Worm (Caenorhabditis elegans) whole organism, young adult: ENCODE data around the gene ptp-5.1.
"Not testable (repeated sequence)": the region's sequence is repeated elsewhere in the genome, so short reads cannot be mapped to it uniquely, and the experiment has no call there.

ENCODE experiments used
- F49E8.2 ChIP-seq: sonication (generic microtip); optimal IDR thresholded peaks from 3 replicates; lab custom pipeline; 2017; ENCODE audit warnings: missing genetic modification characterization, mild to moderate bottlenecking, missing compliant biosample characterization, antibody characterized with exemption, moderate library complexity; ENCODE audit not compliant: insufficient read depth
- K12H6.12 ChIP-seq: fragments of 200-800 bp; sonication (Bioruptor generic); optimal IDR thresholded peaks from 2 replicates; lab custom pipeline; 2018; ENCODE audit warnings: mild to moderate bottlenecking, missing genetic modification characterization, missing compliant biosample characterization
- T07F8.4 ChIP-seq: sonication (generic microtip); optimal IDR thresholded peaks from 2 replicates; lab custom pipeline; 2016; ENCODE audit warnings: mild to moderate bottlenecking, missing genetic modification characterization, moderate library complexity, missing compliant biosample characterization
- Y56A3A.18 ChIP-seq: fragments of 200-800 bp; sonication (Bioruptor generic); IDR thresholded peaks from 2 replicates; pipeline ENCODE4 v1.3.6; 2022; ENCODE audit warnings: missing genetic modification reagents, missing genetic modification characterization, missing compliant biosample characterization
- Y95B8A.8 ChIP-seq: fragments of 200-800 bp; sonication (Bioruptor generic); IDR thresholded peaks from 2 replicates; pipeline ENCODE4 v1.3.6; 2022; ENCODE audit warnings: missing genetic modification reagents, missing genetic modification characterization, missing compliant biosample characterization
- aptf-2 ChIP-seq: fragments of 200-800 bp; sonication (Bioruptor generic); conservative IDR thresholded peaks from 2 replicates; pipeline ENCODE4 v1.3.6; 2022; ENCODE audit warnings: missing genetic modification reagents, missing genetic modification characterization, missing compliant biosample characterization
- atf-7 ChIP-seq: sonication (generic microtip); optimal IDR thresholded peaks from 2 replicates; lab custom pipeline; 2017; ENCODE audit warnings: mild to moderate bottlenecking, missing genetic modification characterization, missing compliant biosample characterization
- attf-3 ChIP-seq: fragments of 200-800 bp; sonication (Bioruptor generic); conservative IDR thresholded peaks from 2 replicates; pipeline ENCODE4 v1.3.6; 2022; ENCODE audit warnings: missing genetic modification reagents, missing genetic modification characterization, missing compliant biosample characterization
- attf-5 ChIP-seq: fragments of 200-800 bp; sonication (Bioruptor generic); optimal IDR thresholded peaks from 2 replicates; lab custom pipeline; 2018; ENCODE audit warnings: mild to moderate bottlenecking, missing genetic modification characterization, missing compliant biosample characterization
- bed-1 ChIP-seq: fragments of 200-800 bp; sonication (Bioruptor generic); IDR thresholded peaks from 2 replicates; pipeline ENCODE4 v1.3.6; 2022; ENCODE audit warnings: missing genetic modification reagents, missing genetic modification characterization, missing compliant biosample characterization
- ceh-79 ChIP-seq: sonication (generic microtip); optimal IDR thresholded peaks from 2 replicates; lab custom pipeline; 2017; ENCODE audit warnings: mild to moderate bottlenecking, missing genetic modification characterization, missing compliant biosample characterization
- ceh-91 ChIP-seq: fragments of 200-800 bp; sonication (Bioruptor generic); IDR thresholded peaks from 2 replicates; pipeline ENCODE4 v1.3.6; 2022; ENCODE audit warnings: missing genetic modification reagents, missing genetic modification characterization, missing compliant biosample characterization
- dpff-1 ChIP-seq: sonication (generic microtip); optimal IDR thresholded peaks from 2 replicates; lab custom pipeline; 2017; ENCODE audit warnings: mild to moderate bottlenecking, missing genetic modification characterization, missing compliant biosample characterization
- dpl-1 ChIP-seq: fragments of 150-350 bp; optimal IDR thresholded peaks from 2 replicates; lab custom pipeline; 2014; ENCODE audit warnings: missing biosample characterization, missing genetic modification reagents, missing genetic modification characterization
- egrh-3 ChIP-seq: fragments of 200-800 bp; sonication (Bioruptor generic); IDR thresholded peaks from 2 replicates; pipeline ENCODE4 v1.3.6; 2022; ENCODE audit warnings: missing genetic modification reagents, missing genetic modification characterization, missing compliant biosample characterization
- ets-4 ChIP-seq: fragments of 200-800 bp; sonication (Bioruptor generic); optimal IDR thresholded peaks from 2 replicates; lab custom pipeline; 2018; ENCODE audit warnings: mild to moderate bottlenecking, missing genetic modification characterization, missing compliant biosample characterization
- him-1 ChIP-seq: sonication (generic microtip); optimal IDR thresholded peaks from 2 replicates; lab custom pipeline; 2016; ENCODE audit warnings: missing genotype, missing genetic modification reagents, missing genetic modification characterization, missing compliant biosample characterization
- hmg-1.2 ChIP-seq: fragments of 200-800 bp; sonication (Bioruptor generic); IDR thresholded peaks from 2 replicates; pipeline ENCODE4 v1.3.6; 2022; ENCODE audit warnings: missing genetic modification reagents, missing genetic modification characterization, missing compliant biosample characterization
- hmg-20 ChIP-seq: fragments of 200-800 bp; sonication (Bioruptor generic); IDR thresholded peaks from 2 replicates; pipeline ENCODE4 v1.3.6; 2022; ENCODE audit warnings: missing genetic modification reagents, missing genetic modification characterization, missing compliant biosample characterization
- lin-35 ChIP-seq, 3 experiments: fragments of 150-350 bp in 2 of 3; sonication (generic microtip) in 1 of 3; optimal IDR thresholded peaks; 2 replicates each; lab custom pipeline; 2014 to 2018; ENCODE audit warnings: missing biosample characterization in 3 of 3, missing genetic modification characterization in 3 of 3, missing genetic modification reagents in 3 of 3
- lin-40 ChIP-seq: sonication (generic microtip); optimal IDR thresholded peaks from 2 replicates; lab custom pipeline; 2016; ENCODE audit warnings: missing genetic modification characterization, mild to moderate bottlenecking, missing compliant biosample characterization, missing genotype, missing genetic modification reagents
- madf-8 ChIP-seq: fragments of 200-800 bp; sonication (Bioruptor generic); conservative IDR thresholded peaks from 2 replicates; pipeline ENCODE4 v1.3.6; 2022; ENCODE audit warnings: missing genetic modification reagents, missing genetic modification characterization, missing compliant biosample characterization
- mcd-1 ChIP-seq: fragments of 200-800 bp; sonication (Bioruptor generic); IDR thresholded peaks from 2 replicates; pipeline ENCODE4 v1.3.6; 2022; ENCODE audit warnings: missing genetic modification reagents, missing genetic modification characterization, missing compliant biosample characterization
- nhr-179 ChIP-seq: sonication (generic microtip); optimal IDR thresholded peaks from 2 replicates; lab custom pipeline; 2016; ENCODE audit warnings: mild to moderate bottlenecking, missing genetic modification characterization, missing compliant biosample characterization
- pha-4 ChIP-seq: fragments of 150-350 bp; sonication (generic microtip); optimal IDR thresholded peaks from 2 replicates; lab custom pipeline; 2014; ENCODE audit warnings: missing biosample characterization, missing genetic modification reagents, missing genetic modification characterization
- repo-1 ChIP-seq: sonication (generic microtip); optimal IDR thresholded peaks from 2 replicates; lab custom pipeline; 2017; ENCODE audit warnings: mild to moderate bottlenecking, missing genetic modification characterization, missing compliant biosample characterization
- rpc-1 ChIP-seq, 2 experiments: fragments of 150-350 bp in 1 of 2; sonication (generic microtip) in 1 of 2; optimal IDR thresholded peaks; 2 replicates each; lab custom pipeline; 2014 to 2018; ENCODE audit warnings: missing biosample characterization in 1 of 2, missing genetic modification characterization in 1 of 2, missing genetic modification reagents in 1 of 2, missing genotype in 1 of 2
- sea-2 ChIP-seq: fragments of 200-800 bp; sonication (Bioruptor generic); IDR thresholded peaks from 2 replicates; pipeline ENCODE4 v1.3.6; 2022; ENCODE audit warnings: missing genetic modification characterization, missing compliant biosample characterization
- snpc-1.1 ChIP-seq: sonication (generic microtip); optimal IDR thresholded peaks from 2 replicates; lab custom pipeline; 2017; ENCODE audit warnings: missing genetic modification characterization, mild to moderate bottlenecking, missing compliant biosample characterization, antibody characterized with exemption, moderate library complexity, missing genotype, missing genetic modification reagents; ENCODE audit not compliant: insufficient read depth
- snpc-1.3 ChIP-seq: sonication (generic microtip); optimal IDR thresholded peaks from 2 replicates; lab custom pipeline; 2017; ENCODE audit warnings: missing genetic modification characterization, mild to moderate bottlenecking, missing compliant biosample characterization, antibody characterized with exemption, moderate library complexity, missing genotype, missing genetic modification reagents; ENCODE audit not compliant: insufficient read depth
- snpc-4 ChIP-seq, 5 experiments: fragments of 150-350 bp in 1 of 5; sonication (generic microtip) in 4 of 5; optimal IDR thresholded peaks; 2 replicates each; lab custom pipeline; 2014 to 2018; ENCODE audit warnings: missing genetic modification characterization in 5 of 5, missing biosample characterization in 3 of 5, antibody characterized with exemption in 2 of 5, mild to moderate bottlenecking in 2 of 5, missing compliant biosample characterization in 2 of 5, missing genotype in 2 of 5, moderate library complexity in 2 of 5, missing genetic modification reagents in 1 of 5
- tlf-1 ChIP-seq: fragments of 200-800 bp; sonication (Bioruptor generic); optimal IDR thresholded peaks from 2 replicates; lab custom pipeline; 2018; ENCODE audit warnings: mild to moderate bottlenecking, missing genetic modification characterization, missing compliant biosample characterization
- xnd-1 ChIP-seq: sonication (generic microtip); optimal IDR thresholded peaks from 2 replicates; lab custom pipeline; 2016; ENCODE audit warnings: missing genotype, missing genetic modification reagents, missing genetic modification characterization, missing compliant biosample characterization
- ztf-3 ChIP-seq: fragments of 200-800 bp; sonication (Bioruptor generic); optimal IDR thresholded peaks from 2 replicates; lab custom pipeline; 2018; ENCODE audit warnings: mild to moderate bottlenecking, missing genetic modification characterization, missing compliant biosample characterization

The ptp-5.1 gene

ce11 chrIV:5160171-5160570 is 6.0 kb upstream of the ptp-5.1 start, which contains the start of the genes C24D10.6 and C24D10.4:
Gene C24D10.6, minus strand, starts transcription at chrIV:5160248.
Gene C24D10.4, plus strand, starts transcription at chrIV:5160522.
- TF ChIP-seq dpff-1 (no peak), snpc-4 (GFP tag; optimal IDR thresholded peaks at IDR 0.05; lab: Kevin White, UChicago) (peak; percentile 40), snpc-4 (tag; optimal IDR thresholded peaks at IDR 0.05; lab: Kevin White, UChicago) (peak in 3 of 4 experiments; percentile 21 to 84 (median 70)), mcd-1 (GFP tag; lab: Robert Waterston, UW) (peak; percentile 87)

ce11 chrIV:5162941-5163340 is 3.2 kb upstream of the ptp-5.1 start, which contains the start of the genes nspd-3 and C24D10.2:
Gene nspd-3, minus strand, starts transcription at chrIV:5163041.
Gene C24D10.2, plus strand, starts transcription at chrIV:5163339.
- not testable (repeated sequence) for TF ChIP-seq egrh-3; him-1 (tag; lab: Kevin White, UChicago); hmg-20 (GFP tag; lab: Robert Waterston, UW)

- TF ChIP-seq snpc-1.3, F49E8.2, nhr-179 (tag; lab: Kevin White, UChicago): not testable (repeated sequence)
Measured at ce11 chrIV:5165626-5166025, 504 bp upstream of the ptp-5.1 start, which contains the start of gene nspd-6. Gene nspd-6, minus strand, starts transcription at chrIV:5165726.

ce11 chrIV:5169335-5169734 is 3.2 kb downstream of the ptp-5.1 start:
- TF ChIP-seq aptf-2 (GFP tag; lab: Robert Waterston, UW) (peak; percentile 50; the same call in 1 of the 2 replicates), nhr-179 (tag; lab: Kevin White, UChicago) (no peak), hmg-1.2 (GFP tag; lab: Robert Waterston, UW) (peak; percentile 38; the same call in 1 of the 2 replicates)

ce11 chrIV:5171994-5172528 is 5.9 kb downstream of the ptp-5.1 start:
- no peak for TF ChIP-seq T07F8.4 (tag; lab: Kevin White, UChicago)
- TF ChIP-seq ztf-3: no peak
- TF ChIP-seq madf-8 (GFP tag; lab: Robert Waterston, UW): no peak

ce11 chrIV:5173032-5173431 is 6.9 kb downstream of the ptp-5.1 start, which contains the start of gene lam-1:
Gene lam-1, plus strand, starts transcription at chrIV:5173332.
- TF ChIP-seq xnd-1 (no peak), Y56A3A.18 (GFP tag; lab: Robert Waterston, UW) (no peak), sea-2 (GFP tag; lab: Robert Waterston, UW) (no peak), pha-4 (tag; lab: Kevin White, UChicago) (no peak), dpl-1 (GFP tag; lab: Kevin White, UChicago) (no peak)

ce11 chrIV:5183755-5184166 is 17.6 kb downstream of the ptp-5.1 start, which contains the start of gene W03F8.4:
Gene W03F8.4, plus strand, starts transcription at chrIV:5184123.
- peak; percentile 76 for TF ChIP-seq snpc-1.1 (tag; lab: Kevin White, UChicago)
- TF ChIP-seq pha-4 (tag; lab: Kevin White, UChicago): no peak
- no peak for TF ChIP-seq rpc-1 (optimal IDR thresholded peaks at IDR 0.05; lab: Kevin White, UChicago)
- no peak for TF ChIP-seq rpc-1 (tag; optimal IDR thresholded peaks at IDR 0.05; lab: Kevin White, UChicago)
- TF ChIP-seq atf-7 (tag; lab: Kevin White, UChicago): peak; percentile 42
- TF ChIP-seq lin-40: peak; percentile 94
- TF ChIP-seq ceh-91 (GFP tag; lab: Robert Waterston, UW): peak; percentile 73
- peak; percentile 91 for TF ChIP-seq tlf-1 (GFP tag; lab: Kevin White, UChicago)
- TF ChIP-seq ets-4 (GFP tag; lab: Kevin White, UChicago): no peak
- peak; percentile 89 for TF ChIP-seq snpc-1.3 (tag; lab: Kevin White, UChicago)
- peak; percentile 84 for TF ChIP-seq repo-1 (tag; lab: Kevin White, UChicago)
- TF ChIP-seq lin-35 (GFP tag; optimal IDR thresholded peaks at IDR 0.05; lab: Kevin White, UChicago): peak; percentile 41 to 97 (median 82)
- TF ChIP-seq Y95B8A.8 (GFP tag; lab: Robert Waterston, UW): 0 out of 2 replicates have a peak, but pooled peaks have one; percentile 19
- TF ChIP-seq attf-3 (GFP tag; lab: Robert Waterston, UW): peak; percentile 73
- TF ChIP-seq ceh-79: no peak
- peak; percentile 89 for TF ChIP-seq attf-5
- 0 out of 2 replicates have a peak, but pooled peaks have one; percentile 70 for TF ChIP-seq bed-1 (GFP tag; lab: Robert Waterston, UW)
- TF ChIP-seq K12H6.12: peak; percentile 44
